Fruit fly (Drosophila melanogaster) Kc167 (cell line): ENCODE data around the gene CG14075.

Experiments
- Myc ChIP-seq: fragments of >200 bp; optimal IDR thresholded peaks from 2 replicates; lab custom pipeline; 2017; ENCODE audit warnings: missing external identifiers
- Sin3A ChIP-seq: fragments of >200 bp; optimal IDR thresholded peaks from 2 replicates; lab custom pipeline; 2018; ENCODE audit warnings: missing external identifiers
- h ChIP-seq: fragments of >200 bp; optimal IDR thresholded peaks from 3 replicates; lab custom pipeline; 2018; ENCODE audit warnings: missing external identifiers
- insv ChIP-seq: fragments of >200 bp; optimal IDR thresholded peaks from 3 replicates; lab custom pipeline; 2018; ENCODE audit warnings: missing external identifiers
- psq ChIP-seq: fragments of >200 bp; optimal IDR thresholded peaks from 2 replicates; lab custom pipeline; 2017; ENCODE audit warnings: missing external identifiers
- ttk ChIP-seq: sonication (Bioruptor generic); optimal IDR thresholded peaks from 2 replicates; lab custom pipeline; 2017; ENCODE audit warnings: missing external identifiers

Gene CG14075

DNA sequence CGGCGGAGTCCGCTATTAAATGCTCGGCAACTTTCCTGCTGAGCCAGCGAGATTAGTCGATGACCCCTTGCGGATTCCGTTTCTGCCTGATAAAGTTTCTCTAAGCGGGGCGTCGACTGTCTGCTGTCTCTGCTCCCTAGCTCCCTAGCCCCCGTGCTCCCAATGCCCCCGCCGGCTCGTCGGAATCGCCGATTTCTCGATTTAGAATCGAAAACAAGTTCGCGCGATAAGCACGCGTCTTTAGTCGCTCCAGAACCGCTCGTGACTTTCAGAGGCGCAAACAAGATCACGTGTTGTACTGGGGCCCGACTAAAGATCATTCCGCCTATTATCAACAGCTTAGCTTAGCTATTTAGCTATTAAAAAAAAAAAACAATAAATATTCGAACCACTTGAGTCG is 8.1 kb downstream of the CG14075 start:
- TF ChIP-seq Sin3A (no peak), ttk (no peak), psq (lab: Kevin White, UChicago) (no peak), h (lab: Kevin White, UChicago) (no peak), insv (lab: Kevin White, UChicago) (no peak), Myc (no peak)

DNA sequence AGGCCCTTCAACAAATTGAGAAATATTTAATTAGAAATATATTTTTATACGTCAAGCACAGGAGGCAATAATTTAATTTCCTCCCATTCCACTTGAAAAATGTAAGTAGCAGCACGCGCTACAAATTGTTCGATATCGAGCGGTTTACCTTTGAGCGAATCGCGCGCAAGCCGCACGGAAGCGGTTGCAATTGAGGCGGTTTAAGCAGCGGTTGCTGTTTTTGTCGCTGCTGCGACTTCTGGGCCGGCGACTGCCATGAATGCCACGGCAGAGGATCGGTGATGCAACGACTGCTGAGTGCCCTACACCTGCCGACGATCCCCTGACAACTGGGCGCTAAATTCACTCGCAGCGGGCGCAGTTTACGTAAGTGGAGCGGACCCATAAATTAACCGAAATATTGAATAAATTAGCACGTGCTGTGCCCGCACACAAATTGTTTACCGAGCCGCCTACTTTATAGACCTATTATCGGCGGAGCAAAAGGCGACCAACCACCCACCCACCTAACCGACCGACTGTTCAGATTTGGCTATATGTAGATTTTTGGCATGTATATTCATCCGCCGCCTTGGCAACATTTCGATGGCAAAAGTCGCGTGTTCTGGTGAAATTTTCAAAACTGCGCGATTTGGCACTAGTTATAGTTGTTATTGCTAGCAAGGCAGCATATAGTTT is 9.0 kb downstream of the CG14075 start:
- TF ChIP-seq Myc (no peak), Sin3A (no peak), insv (lab: Kevin White, UChicago) (no peak), psq (lab: Kevin White, UChicago) (no peak), ttk (no peak), h (lab: Kevin White, UChicago) (no peak)

DNA sequence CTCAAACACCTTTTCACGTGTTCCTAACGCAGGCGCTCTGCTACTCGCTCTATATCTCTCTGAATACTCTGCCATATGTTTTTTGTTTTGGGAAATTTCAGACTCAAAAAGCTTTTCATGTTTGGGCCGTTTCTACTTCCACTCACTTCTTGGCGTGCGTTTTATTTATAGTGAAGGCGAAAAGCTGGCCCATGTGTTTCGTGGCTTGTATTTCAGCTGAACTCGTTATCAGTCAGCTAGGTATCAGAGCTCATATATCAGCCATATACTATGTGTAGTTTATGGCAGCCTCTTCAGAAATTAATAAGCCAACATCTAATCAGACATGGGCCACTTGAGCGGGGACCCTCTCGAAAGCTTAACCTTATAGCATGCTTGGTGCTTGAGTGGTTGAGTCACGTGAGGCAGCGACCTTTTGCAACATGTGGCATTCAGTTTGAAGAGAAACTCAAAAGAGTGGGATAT is 9.8 kb downstream of the CG14075 start:
- no peak for TF ChIP-seq insv (lab: Kevin White, UChicago)
- TF ChIP-seq psq (lab: Kevin White, UChicago), result no peak
- TF ChIP-seq ttk, result no peak
- TF ChIP-seq Sin3A, result no peak
- TF ChIP-seq Myc, result no peak
- no peak for TF ChIP-seq h (lab: Kevin White, UChicago)

DNA sequence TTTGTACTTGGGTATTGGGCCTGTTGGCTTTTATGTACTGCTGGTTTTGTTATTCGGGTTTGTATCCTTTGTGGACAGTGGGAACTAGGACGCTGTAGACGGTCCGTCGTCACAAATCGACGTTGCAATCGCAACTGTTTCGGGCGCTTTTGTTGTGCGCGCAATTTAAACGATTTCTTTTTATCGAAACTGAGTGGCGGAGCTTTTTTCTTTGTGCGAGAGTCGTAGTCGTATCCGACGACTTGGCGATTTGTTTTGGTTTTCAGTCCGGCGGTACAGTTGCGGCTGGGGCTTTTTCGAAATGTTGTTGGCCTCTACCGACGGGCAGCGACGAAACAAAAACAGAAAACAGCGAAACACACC is 10.9 kb downstream of the CG14075 start:
- TF ChIP-seq Sin3A (no peak), insv (lab: Kevin White, UChicago) (no peak), Myc (no peak), psq (lab: Kevin White, UChicago) (no peak)

DNA sequence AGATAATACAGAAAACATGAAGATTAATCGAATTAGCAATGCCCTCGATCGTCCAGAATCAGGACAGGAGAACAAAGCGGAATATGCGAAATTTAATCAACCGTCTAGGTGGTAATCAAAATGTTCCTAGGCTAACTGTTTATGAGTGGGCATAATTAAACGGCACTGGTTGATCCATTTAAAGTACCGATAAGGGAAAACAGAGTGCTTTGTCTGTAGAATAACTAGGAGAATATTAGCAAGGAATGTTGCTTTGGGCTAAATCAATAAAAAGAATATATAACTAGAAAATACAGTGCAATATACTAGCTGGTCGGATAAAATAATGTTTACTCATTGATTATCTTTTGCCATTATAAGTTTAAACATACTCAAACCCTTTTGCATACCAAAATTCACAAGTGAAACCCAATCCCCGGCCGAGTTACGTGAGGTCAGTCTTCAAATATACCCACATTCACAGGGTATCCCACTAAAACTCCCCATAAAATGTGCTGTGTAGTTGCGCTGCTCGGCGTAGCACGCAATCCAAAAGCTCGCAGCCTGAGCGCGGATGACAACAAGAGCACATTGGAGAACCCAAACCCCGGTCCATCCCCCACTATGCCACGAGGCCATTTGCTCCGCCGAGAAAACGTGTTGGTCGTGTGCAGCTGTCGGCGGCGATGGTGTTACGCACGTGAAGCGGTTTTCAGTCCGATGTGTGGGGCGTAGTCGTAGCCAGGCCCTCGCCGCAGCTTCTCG is 11.4 kb downstream of the CG14075 start:
- no peak for TF ChIP-seq insv (lab: Kevin White, UChicago)
- TF ChIP-seq psq (lab: Kevin White, UChicago), result no peak
- no peak for TF ChIP-seq ttk
- TF ChIP-seq Sin3A, result no peak
- no peak for TF ChIP-seq Myc
- TF ChIP-seq h (lab: Kevin White, UChicago), result no peak

DNA sequence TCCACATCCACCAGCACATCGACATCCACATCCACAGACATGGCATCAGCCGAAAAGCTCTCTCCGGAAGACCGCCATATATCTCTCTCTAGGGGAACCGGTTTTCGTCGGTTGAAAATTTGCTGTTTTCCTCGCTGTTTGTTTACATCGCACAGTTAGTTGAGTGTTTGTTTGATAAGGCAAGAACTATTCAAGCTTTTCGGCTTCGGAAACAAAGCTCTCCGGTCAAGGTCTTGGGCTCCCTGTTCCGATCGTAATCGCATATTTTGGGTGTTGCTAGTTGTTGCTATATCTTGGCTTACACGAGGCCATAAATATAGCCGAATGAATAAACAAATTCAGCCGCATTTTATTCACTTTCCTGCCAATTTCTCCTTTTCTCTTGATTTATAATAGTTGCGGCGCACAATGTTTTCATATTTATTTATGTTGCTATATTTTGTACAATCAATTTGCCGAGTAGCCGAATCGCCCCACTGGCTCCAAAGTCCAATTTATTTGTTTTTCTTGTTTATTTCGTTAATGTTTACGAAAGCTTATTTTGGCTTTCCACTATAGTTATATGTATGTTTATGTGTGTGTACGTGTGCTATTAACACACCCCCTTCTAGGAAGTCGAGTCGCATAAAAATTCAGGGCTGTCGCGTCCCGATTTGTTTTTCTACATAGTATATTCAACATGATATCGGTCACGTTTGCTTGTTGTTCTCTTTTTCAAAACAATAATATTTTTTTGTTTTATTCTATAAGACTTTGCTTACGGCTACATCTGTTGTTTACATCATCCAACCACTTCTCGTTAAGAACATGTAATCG is 12.2 kb downstream of the CG14075 start:
- TF ChIP-seq Myc (no peak), ttk (no peak), psq (lab: Kevin White, UChicago) (no peak), h (lab: Kevin White, UChicago) (no peak), Sin3A (no peak), insv (lab: Kevin White, UChicago) (no peak)

- TF ChIP-seq psq (lab: Kevin White, UChicago) (no peak), h (lab: Kevin White, UChicago) (no peak), Sin3A (no peak), ttk (no peak), Myc (no peak), insv (lab: Kevin White, UChicago) (no peak)
Measured at dm6 chr3L:18997590-18998283, 13.0 kb downstream of the CG14075 start, which contains the start of gene CG18135. Gene CG18135, minus strand, starts transcription at chr3L:18998283.

dm6 chr3L:18998284-18998830 is 13.6 kb downstream of the CG14075 start:
- TF ChIP-seq Myc, result no peak
- TF ChIP-seq ttk, result no peak
- no peak for TF ChIP-seq psq (lab: Kevin White, UChicago)
- no peak for TF ChIP-seq insv (lab: Kevin White, UChicago)
- TF ChIP-seq h (lab: Kevin White, UChicago), result no peak

dm6 chr3L:19000413-19000812 is 15.7 kb downstream of the CG14075 start, which contains the start of gene CG3808:
Gene CG3808, minus strand, starts transcription at chr3L:19000608.
- TF ChIP-seq psq (lab: Kevin White, UChicago), result no peak
- TF ChIP-seq ttk, result no peak
- TF ChIP-seq h (lab: Kevin White, UChicago), result no peak

- TF ChIP-seq insv (lab: Kevin White, UChicago), result no peak
- TF ChIP-seq psq (lab: Kevin White, UChicago), result no peak
- no peak for TF ChIP-seq h (lab: Kevin White, UChicago)
Measured at dm6 chr3L:19003220-19003619, 18.5 kb downstream of the CG14075 start, which contains the start of gene SmydA-2. Gene SmydA-2, minus strand, starts transcription at chr3L:19003252.

- TF ChIP-seq insv (lab: Kevin White, UChicago) (no peak), ttk (no peak), Sin3A (no peak), h (lab: Kevin White, UChicago) (no peak), psq (lab: Kevin White, UChicago) (no peak), Myc (no peak)
Measured at dm6 chr3L:19004120-19004519, 19.4 kb downstream of the CG14075 start.
